Fruit fly (Drosophila melanogaster) whole organism, wandering third instar larva: ENCODE results near the gene CG11977.

Experiments
- CG9705 ChIP-seq: fragments of 200-800 bp; sonication (Bioruptor generic); optimal IDR thresholded peaks from 2 replicates; lab custom pipeline; 2018; ENCODE audit warnings: missing biosample characterization, mild to moderate bottlenecking, missing genetic modification characterization
- GATAd ChIP-seq: sonication (Bioruptor generic); optimal IDR thresholded peaks from 2 replicates; lab custom pipeline; 2016; ENCODE audit warnings: missing biosample characterization, missing genetic modification characterization
- HLH106 ChIP-seq: fragments of 200-800 bp; optimal IDR thresholded peaks from 3 replicates; lab custom pipeline; 2019; ENCODE audit warnings: missing biosample characterization, mild to moderate bottlenecking, missing genetic modification characterization, moderate library complexity
- Hr78 ChIP-seq: fragments of >200 bp; optimal IDR thresholded peaks from 2 replicates; lab custom pipeline; 2017; ENCODE audit warnings: missing biosample characterization, missing genetic modification characterization
- OdsH ChIP-seq: fragments of 200-800 bp; sonication (Bioruptor generic); optimal IDR thresholded peaks from 2 replicates; lab custom pipeline; 2016; ENCODE audit warnings: missing biosample characterization, mild to moderate bottlenecking, missing genetic modification characterization
- dsf ChIP-seq: sonication (Bioruptor generic); optimal IDR thresholded peaks from 2 replicates; lab custom pipeline; 2016; ENCODE audit warnings: missing biosample characterization, missing genetic modification characterization, borderline replicate concordance
- foxo ChIP-seq, 2 experiments: fragments of 200-800 bp; sonication (Bioruptor generic); optimal IDR thresholded peaks; 2 replicates in 1 of 2; 3 replicates in 1 of 2; lab custom pipeline; 2016 to 2017; ENCODE audit warnings: missing biosample characterization in 2 of 2, missing genetic modification characterization in 2 of 2
- h ChIP-seq: fragments of 200-800 bp; sonication (Bioruptor generic); optimal IDR thresholded peaks from 3 replicates; lab custom pipeline; 2016; ENCODE audit warnings: missing biosample characterization, mild to moderate bottlenecking, missing genetic modification characterization
- psq ChIP-seq: fragments of 200-800 bp; sonication (Bioruptor generic); optimal IDR thresholded peaks from 3 replicates; lab custom pipeline; 2017; ENCODE audit warnings: missing biosample characterization, mild to moderate bottlenecking, missing genetic modification characterization, moderate library complexity
- usp ChIP-seq: fragments of >200 bp; optimal IDR thresholded peaks from 2 replicates; lab custom pipeline; 2017; ENCODE audit warnings: missing biosample characterization, missing genetic modification characterization

dm6 chr3R:9035252-9035651, 37.8 kb downstream of the CG11977 start:
- TF ChIP-seq usp (no peak), foxo (GFP tag; optimal IDR thresholded peaks at IDR 0.05; lab: Kevin White, UChicago) (peak in 1 of 2 experiments; percentile 51), OdsH (peak; percentile 11), psq (GFP tag; lab: Kevin White, UChicago) (peak; percentile 30), h (GFP tag; lab: Kevin White, UChicago) (peak; percentile 38), CG9705 (GFP tag; lab: Kevin White, UChicago) (no peak), Hr78 (GFP tag; lab: Kevin White, UChicago) (no peak), dsf (GFP tag; lab: Kevin White, UChicago) (no peak), HLH106 (tag; lab: Kevin White, UChicago) (peak; percentile 26), GATAd (GFP tag; lab: Kevin White, UChicago) (no peak)
